Fruit fly (Drosophila melanogaster): ENCODE results near the gene rau.
A peak's percentile ranks its signal among the peaks of the same experiment; 100 is the strongest.

rau gene

DNA sequence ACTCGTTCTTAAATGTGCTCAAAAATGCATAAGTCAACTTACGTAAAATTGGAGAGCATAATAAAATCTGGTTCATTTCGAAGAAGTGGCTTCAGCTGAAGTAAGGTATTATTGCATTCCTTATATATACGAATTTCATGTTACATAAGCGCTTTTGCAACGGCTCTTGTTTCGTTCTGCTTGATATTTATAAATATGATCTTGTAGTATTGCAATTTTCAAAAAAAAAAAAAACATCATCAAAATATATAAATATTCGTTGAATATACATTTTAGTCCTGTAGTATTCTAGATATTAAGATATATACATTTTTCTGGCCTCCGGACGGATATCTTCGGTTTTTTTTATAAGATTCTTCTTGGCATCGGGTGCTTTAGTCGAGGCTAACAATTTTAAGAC is 14.5 kb upstream of the rau start, which contains the start of gene Acp26Aa:
Gene Acp26Aa (minus strand): TSS at position 101 of the 400 bp plus-strand sequence.
- TF ChIP-seq psq (optimal IDR thresholded peaks at IDR 0.05) = no peak
- no peak for TF ChIP-seq EcR (GFP tag; optimal IDR thresholded peaks at IDR 0.05)
- TF ChIP-seq pan (optimal IDR thresholded peaks at IDR 0.05) = no peak
- TF ChIP-seq usp (GFP tag; optimal IDR thresholded peaks at IDR 0.05) = no peak
- TF ChIP-seq CG8478 (optimal IDR thresholded peaks at IDR 0.05) = no peak
- no peak for TF ChIP-seq Dll (optimal IDR thresholded peaks at IDR 0.05)

DNA sequence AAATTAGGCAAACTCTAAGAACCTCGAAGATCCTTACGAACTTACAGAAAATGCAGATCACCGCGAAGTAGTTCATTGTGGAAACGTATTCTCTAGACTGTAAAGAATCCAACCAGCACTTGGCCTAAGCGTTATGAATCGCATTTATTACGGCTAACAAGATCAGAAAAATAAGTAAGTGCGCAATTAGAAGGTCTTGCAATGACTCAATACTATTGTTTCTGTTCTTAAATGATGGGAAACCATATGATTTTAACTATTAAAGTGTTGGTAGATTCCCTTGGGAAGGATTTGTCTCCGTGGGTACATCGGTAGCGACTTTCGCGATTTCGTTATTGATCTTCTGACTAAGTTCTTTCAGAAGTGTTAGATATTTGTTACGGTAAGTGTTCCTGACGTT is 13.5 kb upstream of the rau start, which contains the start of gene Acp26Ab:
Gene Acp26Ab (minus strand): TSS at position 101 of the 400 bp plus-strand sequence.
- no peak for TF ChIP-seq Dll (optimal IDR thresholded peaks at IDR 0.05)
- TF ChIP-seq pan (optimal IDR thresholded peaks at IDR 0.05) = no peak
- no peak for TF ChIP-seq psq (optimal IDR thresholded peaks at IDR 0.05)
- TF ChIP-seq CG8478 (optimal IDR thresholded peaks at IDR 0.05) = no peak
- TF ChIP-seq usp (GFP tag; optimal IDR thresholded peaks at IDR 0.05) = no peak
- no peak for TF ChIP-seq EcR (GFP tag; optimal IDR thresholded peaks at IDR 0.05)

DNA sequence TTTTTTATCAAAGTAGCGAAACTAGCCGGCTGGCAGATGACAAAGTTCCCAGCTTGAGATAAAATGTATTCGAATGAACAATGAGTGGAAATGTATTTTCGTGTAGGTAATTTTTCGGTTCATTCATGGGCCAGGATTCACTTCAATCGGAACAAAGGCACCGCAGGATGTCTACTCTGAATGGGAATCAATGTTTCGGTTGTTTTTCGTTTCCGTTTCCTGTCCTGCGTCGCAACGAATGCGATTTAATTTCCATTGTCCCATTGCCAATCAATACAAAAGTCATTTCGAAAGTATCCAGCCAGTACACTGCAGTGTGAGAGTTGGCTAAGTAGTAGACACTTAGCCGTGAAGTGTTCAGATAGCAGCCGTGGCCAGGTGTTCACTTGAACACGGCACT is 11.3 kb upstream of the rau start:
- TF ChIP-seq EcR (GFP tag; optimal IDR thresholded peaks at IDR 0.05) (no peak), pan (optimal IDR thresholded peaks at IDR 0.05) (no peak), psq (optimal IDR thresholded peaks at IDR 0.05) (no peak), CG8478 (optimal IDR thresholded peaks at IDR 0.05) (no peak)

dm6 chr2L:5886955-5887354 is 7.7 kb upstream of the rau start:
- no peak for TF ChIP-seq CG8478 (optimal IDR thresholded peaks at IDR 0.05)
- no peak for TF ChIP-seq psq (optimal IDR thresholded peaks at IDR 0.05)
- TF ChIP-seq EcR (GFP tag; optimal IDR thresholded peaks at IDR 0.05) = peak in 1 of 2 experiments; percentile 29
- TF ChIP-seq usp (GFP tag; optimal IDR thresholded peaks at IDR 0.05) = no peak

dm6 chr2L:5885702-5886101 is 6.4 kb upstream of the rau start, which contains the start of gene CG9029:
Gene CG9029, plus strand, starts transcription at chr2L:5886002.
- TF ChIP-seq EcR (GFP tag; optimal IDR thresholded peaks at IDR 0.05) (no peak), psq (optimal IDR thresholded peaks at IDR 0.05) (no peak), Dll (optimal IDR thresholded peaks at IDR 0.05) (no peak), usp (GFP tag; optimal IDR thresholded peaks at IDR 0.05) (no peak), CG8478 (optimal IDR thresholded peaks at IDR 0.05) (no peak), pan (optimal IDR thresholded peaks at IDR 0.05) (no peak)

DNA sequence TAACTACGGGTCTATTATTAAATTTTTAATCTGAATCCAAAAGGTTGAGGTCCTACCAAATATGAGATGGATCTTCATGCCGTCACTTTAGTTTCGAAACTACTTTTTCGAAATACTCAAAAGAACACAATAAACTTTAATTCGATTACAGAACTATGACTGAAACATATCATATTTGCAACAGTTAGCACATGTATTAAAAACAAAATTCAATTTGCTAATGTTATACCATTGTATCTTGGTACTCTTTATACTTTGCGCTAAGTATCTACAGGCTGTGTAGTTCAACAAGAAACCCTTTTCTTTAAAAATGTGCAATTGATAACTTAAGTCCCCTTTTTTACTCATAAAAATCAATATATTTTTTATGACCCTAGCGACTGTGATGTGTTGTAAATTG is 5.4 kb upstream of the rau start, which contains the start of the genes Sfp26Ac and CG43185:
Gene Sfp26Ac (minus strand): TSS at position 101 of the 400 bp plus-strand sequence.
Gene CG43185 (plus strand): TSS at position 215 of the 400 bp plus-strand sequence.
- no peak for TF ChIP-seq pan (optimal IDR thresholded peaks at IDR 0.05)
- TF ChIP-seq CG8478 (optimal IDR thresholded peaks at IDR 0.05) = no peak
- TF ChIP-seq Dll (optimal IDR thresholded peaks at IDR 0.05) = no peak
- no peak for TF ChIP-seq EcR (GFP tag; optimal IDR thresholded peaks at IDR 0.05)
- TF ChIP-seq psq (optimal IDR thresholded peaks at IDR 0.05) = no peak
- TF ChIP-seq usp (GFP tag; optimal IDR thresholded peaks at IDR 0.05) = no peak

DNA sequence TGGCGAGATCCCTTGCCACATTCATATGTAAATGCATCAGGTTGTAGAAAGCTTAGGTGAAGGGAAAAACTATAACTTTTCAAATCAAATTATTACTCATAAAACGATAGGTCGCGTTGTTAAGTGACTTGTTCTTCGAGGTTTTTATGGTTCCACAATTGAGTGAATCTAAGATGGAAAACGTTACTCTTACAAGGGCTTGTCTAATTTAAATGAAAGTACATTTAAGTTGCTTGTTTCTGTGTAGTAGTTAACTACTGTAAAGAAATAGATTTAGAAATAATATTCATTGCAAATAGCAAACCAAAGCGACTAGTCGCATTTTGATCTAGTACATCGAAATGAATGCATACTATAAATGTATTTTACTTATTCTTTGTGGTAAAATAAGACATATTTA is 4.1 kb upstream of the rau start, which contains the start of gene CG44574:
Gene CG44574 (plus strand): TSS at position 301 of the 400 bp plus-strand sequence.
- TF ChIP-seq Dll (optimal IDR thresholded peaks at IDR 0.05) = no peak

- TF ChIP-seq pan (optimal IDR thresholded peaks at IDR 0.05) = no peak
- TF ChIP-seq Dll (optimal IDR thresholded peaks at IDR 0.05) = no peak
- TF ChIP-seq usp (GFP tag; optimal IDR thresholded peaks at IDR 0.05) = no peak
- TF ChIP-seq CG8478 (optimal IDR thresholded peaks at IDR 0.05) = no peak
- TF ChIP-seq psq (optimal IDR thresholded peaks at IDR 0.05) = no peak
- TF ChIP-seq EcR (GFP tag; optimal IDR thresholded peaks at IDR 0.05) = no peak
These were observed 1.9 kb upstream of the rau start for dm6 chr2L:5881181-5881580.

- TF ChIP-seq usp (GFP tag; optimal IDR thresholded peaks at IDR 0.05) (no peak), CG8478 (optimal IDR thresholded peaks at IDR 0.05) (no peak), pan (optimal IDR thresholded peaks at IDR 0.05) (no peak), psq (optimal IDR thresholded peaks at IDR 0.05) (no peak), EcR (GFP tag; optimal IDR thresholded peaks at IDR 0.05) (no peak), Dll (optimal IDR thresholded peaks at IDR 0.05) (no peak)
These were observed 2.7 kb downstream of the rau start for dm6 chr2L:5876474-5877067.

DNA sequence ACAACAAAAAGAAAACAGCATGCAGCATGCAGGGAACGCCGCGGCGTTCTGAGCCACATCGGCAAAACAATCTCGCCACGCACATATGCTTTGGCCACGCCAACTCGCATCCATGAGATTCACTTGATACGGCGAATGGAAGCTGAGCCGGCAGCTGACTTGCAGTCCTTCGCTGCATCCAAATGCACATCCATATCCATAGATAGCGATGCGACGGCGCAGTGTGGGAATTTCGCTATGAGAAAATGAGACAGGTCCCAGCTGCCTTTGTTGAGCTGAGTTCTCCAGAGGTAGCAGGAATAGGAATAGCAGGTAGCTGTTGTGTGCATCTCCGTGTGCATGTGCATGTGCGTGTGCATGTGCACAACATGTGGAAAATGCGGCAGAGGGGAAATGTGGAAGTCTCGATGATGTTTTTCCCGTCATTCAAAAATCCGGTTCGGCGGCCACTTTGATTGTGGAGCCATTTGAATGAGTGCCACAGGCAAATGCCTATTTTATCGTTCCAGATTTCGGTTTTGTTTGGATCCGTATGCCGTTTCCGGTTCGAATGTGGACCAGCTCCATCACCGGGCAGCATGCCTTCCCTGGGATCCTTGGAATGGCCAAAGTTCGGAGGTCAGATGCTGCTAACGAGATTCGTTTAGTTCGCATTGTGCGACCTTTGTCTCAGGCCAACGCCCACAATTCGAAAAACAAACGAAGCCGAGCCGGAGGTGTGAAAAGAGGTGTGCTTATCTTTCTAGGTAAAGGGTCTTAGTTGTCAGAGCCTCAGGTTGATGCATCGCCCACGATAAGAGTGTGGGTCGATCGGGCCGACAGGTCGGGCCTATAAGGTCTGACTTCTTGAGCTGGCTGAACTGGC is 8.2 kb downstream of the rau start:
- TF ChIP-seq Dll (optimal IDR thresholded peaks at IDR 0.05) (no peak), EcR (GFP tag; optimal IDR thresholded peaks at IDR 0.05) (no peak), pan (optimal IDR thresholded peaks at IDR 0.05) (no peak), usp (GFP tag; optimal IDR thresholded peaks at IDR 0.05) (no peak), psq (optimal IDR thresholded peaks at IDR 0.05) (no peak), CG8478 (optimal IDR thresholded peaks at IDR 0.05) (no peak)

dm6 chr2L:5866791-5867190 is 12.5 kb downstream of the rau start:
- TF ChIP-seq psq (optimal IDR thresholded peaks at IDR 0.05) (no peak), usp (GFP tag; optimal IDR thresholded peaks at IDR 0.05) (no peak), CG8478 (optimal IDR thresholded peaks at IDR 0.05) (no peak), Dll (optimal IDR thresholded peaks at IDR 0.05) (no peak), EcR (GFP tag; optimal IDR thresholded peaks at IDR 0.05) (no peak), pan (optimal IDR thresholded peaks at IDR 0.05) (no peak)

DNA sequence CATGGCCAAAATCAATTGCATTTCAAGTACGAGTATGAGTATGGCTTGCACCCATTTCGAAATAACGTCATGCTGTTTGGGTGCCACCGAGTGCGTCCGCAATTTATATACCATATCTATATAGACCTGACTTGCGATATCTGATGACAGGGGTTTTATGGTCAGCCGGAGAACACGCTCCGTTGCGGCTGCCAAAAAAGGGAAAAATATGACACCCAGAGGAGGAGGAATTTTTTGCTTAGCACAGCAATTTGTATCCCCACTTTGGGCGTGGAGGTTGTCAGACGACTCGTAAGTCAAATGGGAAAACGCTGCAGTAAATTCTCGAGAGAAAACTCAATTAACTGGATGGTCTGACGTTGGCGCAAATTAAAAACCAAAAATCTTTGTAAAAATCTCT is 22.5 kb downstream of the rau start:
- no peak for TF ChIP-seq CG8478 (optimal IDR thresholded peaks at IDR 0.05)
- TF ChIP-seq pan (optimal IDR thresholded peaks at IDR 0.05) = no peak
- no peak for TF ChIP-seq Dll (optimal IDR thresholded peaks at IDR 0.05)
- no peak for TF ChIP-seq usp (GFP tag; optimal IDR thresholded peaks at IDR 0.05)
- TF ChIP-seq EcR (GFP tag; optimal IDR thresholded peaks at IDR 0.05) = no peak
- TF ChIP-seq psq (optimal IDR thresholded peaks at IDR 0.05) = no peak
